Fruit fly (Drosophila melanogaster): ENCODE results near the gene Clic.

Clic gene

dm6 chrX:13764397-13765119 is 57.5 kb downstream of the Clic start (continued):
- peak; percentile 63 for TF ChIP-seq row (GFP tag; IDR thresholded peaks at IDR 0.05)
- no peak for TF ChIP-seq Asciz (GFP tag; optimal IDR thresholded peaks at IDR 0.05)
- TF ChIP-seq ci (GFP tag; IDR thresholded peaks at IDR 0.05) = peak; percentile 75
- no peak for TF ChIP-seq Pdp1 (GFP tag; optimal IDR thresholded peaks at IDR 0.05)
- peak; percentile 15; the same call in 1 of the 2 replicates for TF ChIP-seq stc (GFP tag; IDR thresholded peaks at IDR 0.05)
- TF ChIP-seq al (GFP tag; IDR thresholded peaks at IDR 0.05) = no peak
- no peak for TF ChIP-seq CG1792 (GFP tag; optimal IDR thresholded peaks at IDR 0.05)
- TF ChIP-seq ERR (GFP tag; optimal IDR thresholded peaks at IDR 0.05) = no peak
- peak; percentile 37 for TF ChIP-seq CG4707 (GFP tag; optimal IDR thresholded peaks at IDR 0.05)
- TF ChIP-seq H2.0 (GFP tag; IDR thresholded peaks at IDR 0.05) = 0 out of 2 replicates have a peak, but pooled peaks have one; percentile 20
- TF ChIP-seq CG17359 (tag; optimal IDR thresholded peaks at IDR 0.05) = peak; percentile 76
- no peak for TF ChIP-seq klu (GFP tag; IDR thresholded peaks at IDR 0.05)
- TF ChIP-seq Dref (GFP tag; IDR thresholded peaks at IDR 0.05) = no peak
- TF ChIP-seq Usf (GFP tag; optimal IDR thresholded peaks at IDR 0.05) = no peak
- TF ChIP-seq CG34376 (GFP tag; optimal IDR thresholded peaks at IDR 0.05) = no peak
- TF ChIP-seq Bgb (GFP tag; IDR thresholded peaks at IDR 0.05; ENCODE audit: partially characterized antibody) = no peak
- TF ChIP-seq Sox102F (GFP tag; optimal IDR thresholded peaks at IDR 0.05) = peak; percentile 79
- TF ChIP-seq ham (GFP tag; IDR thresholded peaks at IDR 0.05) = no peak
- peak; percentile 61 for TF ChIP-seq CG17328 (GFP tag; IDR thresholded peaks at IDR 0.05)
- TF ChIP-seq BtbVII (GFP tag; optimal IDR thresholded peaks at IDR 0.05) = peak; percentile 40
- peak; percentile 70 for TF ChIP-seq dmrt99B (tag; optimal IDR thresholded peaks at IDR 0.05)
- no peak for TF ChIP-seq CG4282 (GFP tag; optimal IDR thresholded peaks at IDR 0.05)
- no peak for TF ChIP-seq BEAF-32 (GFP tag; optimal IDR thresholded peaks at IDR 0.05)
- no peak for TF ChIP-seq hkb (optimal IDR thresholded peaks at IDR 0.05)
- peak; percentile 73; the same call in 1 of the 2 replicates for TF ChIP-seq hkb (GFP tag; IDR thresholded peaks at IDR 0.05)
- TF ChIP-seq CG10321 (GFP tag; IDR thresholded peaks at IDR 0.05) = no peak
- peak; percentile 15 for TF ChIP-seq tio (GFP tag; optimal IDR thresholded peaks at IDR 0.05)
- TF ChIP-seq Deaf1 (tag; optimal IDR thresholded peaks at IDR 0.05) = peak; percentile 8
- TF ChIP-seq CG17912 (GFP tag; optimal IDR thresholded peaks at IDR 0.05) = no peak
- no peak for TF ChIP-seq prd (optimal IDR thresholded peaks at IDR 0.05)
- peak; percentile 61 for TF ChIP-seq prd (GFP tag; IDR thresholded peaks at IDR 0.05)
- TF ChIP-seq CG34422 (GFP tag; IDR thresholded peaks at IDR 0.05) = peak; percentile 56; the same call in 1 of the 3 replicates
- no peak for TF ChIP-seq crol (GFP tag; IDR thresholded peaks at IDR 0.05)
- no peak for TF ChIP-seq CG2129 (GFP tag; IDR thresholded peaks at IDR 0.05; ENCODE audit: partially characterized antibody)
- peak; percentile 48; the same call in 1 of the 2 replicates for TF ChIP-seq HLH3B (GFP tag; IDR thresholded peaks at IDR 0.05)
- TF ChIP-seq zfh2 (GFP tag; optimal IDR thresholded peaks at IDR 0.05) = no peak
- TF ChIP-seq her (GFP tag; optimal IDR thresholded peaks at IDR 0.05) = no peak
- peak; percentile 29 for TF ChIP-seq Sox100B (GFP tag; optimal IDR thresholded peaks at IDR 0.05)
- no peak for TF ChIP-seq TFAM (GFP tag; optimal IDR thresholded peaks at IDR 0.05)
- TF ChIP-seq CG30403 (GFP tag; optimal IDR thresholded peaks at IDR 0.05) = peak; percentile 40
- no peak for TF ChIP-seq cwo (GFP tag; optimal IDR thresholded peaks at IDR 0.05)
- TF ChIP-seq Dll (GFP tag; IDR thresholded peaks at IDR 0.05; ENCODE audit: partially characterized antibody) = no peak
- peak; percentile 11 for TF ChIP-seq CG2116 (GFP tag; optimal IDR thresholded peaks at IDR 0.05)
- no peak for TF ChIP-seq CG17612 (GFP tag; IDR thresholded peaks at IDR 0.05)
- no peak for TF ChIP-seq MESR4 (GFP tag; optimal IDR thresholded peaks at IDR 0.05)
- no peak for TF ChIP-seq CG4328 (GFP tag; optimal IDR thresholded peaks at IDR 0.05)
- TF ChIP-seq Optix (GFP tag; IDR thresholded peaks at IDR 0.05) = peak; percentile 61; the same call in 2 of the 3 replicates
- TF ChIP-seq gem (tag; optimal IDR thresholded peaks at IDR 0.05) = peak; percentile 75
- TF ChIP-seq Dp (GFP tag; optimal IDR thresholded peaks at IDR 0.05) = no peak
- peak; percentile 57 for TF ChIP-seq ttk (GFP tag; IDR thresholded peaks at IDR 0.05)
